Worm (Caenorhabditis elegans): Measurements from ENCODE around the gene Y46B2A.4.

The Y46B2A.4 gene

ce11 chrII:909554-909953 is 47.9 kb downstream of the Y46B2A.4 start, which contains the start of the genes fbxc-24 and fbxc-27:
Gene fbxc-24 (minus strand): TSS chrII:909654.
Gene fbxc-27 (plus strand): TSS chrII:909769.
- TF ChIP-seq nhr-12 (tag; optimal IDR thresholded peaks at IDR 0.05) (no peak), nhr-77 (tag; optimal IDR thresholded peaks at IDR 0.05) (no peak), nhr-23 (tag; optimal IDR thresholded peaks at IDR 0.05) (no peak), ztf-4 (tag; optimal IDR thresholded peaks at IDR 0.05) (no peak), nfya-1 (tag; optimal IDR thresholded peaks at IDR 0.05; ENCODE audit: insufficient read depth) (no peak), R02D3.7 (tag; optimal IDR thresholded peaks at IDR 0.05) (no peak), ceh-28 (tag; optimal IDR thresholded peaks at IDR 0.05) (no peak), zag-1 (tag; optimal IDR thresholded peaks at IDR 0.05) (no peak), lsy-12 (tag; optimal IDR thresholded peaks at IDR 0.05) (no peak), fkh-2 (tag; optimal IDR thresholded peaks at IDR 0.05) (no peak), sea-2 (GFP tag; optimal IDR thresholded peaks at IDR 0.05) (no peak), nhr-67 (tag; optimal IDR thresholded peaks at IDR 0.05) (no peak), egl-27 (tag; optimal IDR thresholded peaks at IDR 0.05) (no peak), ceh-82 (tag; optimal IDR thresholded peaks at IDR 0.05) (no peak), elt-3 (tag; optimal IDR thresholded peaks at IDR 0.05) (no peak), elt-2 (tag; optimal IDR thresholded peaks at IDR 0.05) (no peak), egl-5 (tag; optimal IDR thresholded peaks at IDR 0.05) (no peak), nhr-28 (tag; optimal IDR thresholded peaks at IDR 0.05) (no peak)

DNA sequence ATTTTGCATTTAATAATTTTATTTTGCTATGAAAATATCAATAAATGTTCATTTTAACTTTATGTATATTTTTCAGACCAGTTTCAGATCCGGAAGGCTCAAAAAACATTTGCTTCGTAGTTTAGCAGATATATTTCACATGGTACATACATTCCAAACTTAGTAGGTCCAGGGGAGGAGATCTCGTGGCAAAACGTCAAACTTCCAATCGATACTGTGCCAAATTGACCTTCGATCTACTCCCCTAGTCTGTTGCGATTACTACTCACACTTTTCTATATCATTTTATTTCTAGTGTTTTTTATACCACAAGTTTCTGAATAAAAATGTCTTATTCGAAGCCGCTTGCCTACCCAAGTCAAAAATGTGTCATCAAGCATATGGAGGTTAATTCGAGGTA is 50.0 kb downstream of the Y46B2A.4 start, which contains the start of gene fbxc-31:
Gene fbxc-31 (plus strand): TSS at position 301 of the 400 bp plus-strand sequence.
- TF ChIP-seq unc-62 (GFP tag; optimal IDR thresholded peaks at IDR 0.05) = no peak
- TF ChIP-seq R02D3.7 (tag; optimal IDR thresholded peaks at IDR 0.05) = no peak
- no peak for TF ChIP-seq fkh-2 (tag; optimal IDR thresholded peaks at IDR 0.05)
- TF ChIP-seq eor-1 (tag; optimal IDR thresholded peaks at IDR 0.05) = no peak
- TF ChIP-seq elt-1 (tag; optimal IDR thresholded peaks at IDR 0.05) = no peak
- TF ChIP-seq egl-5 (tag; optimal IDR thresholded peaks at IDR 0.05) = no peak
- TF ChIP-seq nhr-76 (tag; optimal IDR thresholded peaks at IDR 0.05) = no peak
- no peak for TF ChIP-seq nfya-1 (tag; optimal IDR thresholded peaks at IDR 0.05; ENCODE audit: insufficient read depth)
- no peak for TF ChIP-seq mml-1 (tag; optimal IDR thresholded peaks at IDR 0.05)
- no peak for TF ChIP-seq lsy-12 (tag; optimal IDR thresholded peaks at IDR 0.05)
